Worm (Caenorhabditis elegans): ENCODE data around the gene pid-1.

pid-1 gene

DNA sequence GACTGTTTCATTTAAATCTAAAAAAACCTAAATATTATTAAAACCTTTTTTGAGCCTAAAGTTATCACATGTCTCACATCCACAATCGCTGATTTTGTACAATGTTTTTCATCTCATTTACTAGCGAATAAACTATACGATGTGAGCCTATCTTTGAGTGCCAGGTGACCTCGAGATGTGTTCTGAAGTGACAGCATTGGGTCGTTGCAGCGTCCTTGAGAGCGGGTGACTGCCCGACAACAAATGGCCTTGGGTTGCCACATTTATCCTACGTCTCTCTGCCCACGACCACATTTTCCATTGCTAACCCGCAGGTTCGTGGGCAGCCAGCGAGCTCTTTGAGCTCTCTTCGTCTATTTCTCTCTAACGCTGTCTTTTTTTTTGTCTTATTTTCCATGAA lies 23.4 kb downstream of the pid-1 start, which contains the start of gene lir-2:
TSS of gene lir-2 (plus strand) at position 301 of the 400 bp plus-strand sequence.
- peak; percentile 66 for TF ChIP-seq nhr-25 (tag; optimal IDR thresholded peaks at IDR 0.05)
- no peak for TF ChIP-seq nhr-76 (tag; optimal IDR thresholded peaks at IDR 0.05)

ce11 chrII:7666338-7666737 lies 24.0 kb downstream of the pid-1 start:
- no peak for TF ChIP-seq R02D3.7 (tag; optimal IDR thresholded peaks at IDR 0.05)
- TF ChIP-seq ama-1 (optimal IDR thresholded peaks at IDR 0.05) = no peak
- TF ChIP-seq hmg-11 (tag; optimal IDR thresholded peaks at IDR 0.05) = no peak
- TF ChIP-seq mml-1 (tag; optimal IDR thresholded peaks at IDR 0.05) = no peak
- no peak for TF ChIP-seq sea-2 (GFP tag; optimal IDR thresholded peaks at IDR 0.05)
- no peak for TF ChIP-seq fkh-2 (tag; optimal IDR thresholded peaks at IDR 0.05)
- TF ChIP-seq fos-1 (tag; optimal IDR thresholded peaks at IDR 0.05) = no peak
- no peak for TF ChIP-seq ceh-9 (tag; optimal IDR thresholded peaks at IDR 0.05)
- TF ChIP-seq daf-12 (tag; optimal IDR thresholded peaks at IDR 0.05) = no peak
- no peak for TF ChIP-seq nhr-43 (tag; optimal IDR thresholded peaks at IDR 0.05; ENCODE audit: poor library complexity, severe bottlenecking)

- TF ChIP-seq lsy-12 (tag; optimal IDR thresholded peaks at IDR 0.05) (no peak), elt-3 (tag; optimal IDR thresholded peaks at IDR 0.05) (no peak), nhr-25 (tag; optimal IDR thresholded peaks at IDR 0.05) (no peak), daf-12 (tag; optimal IDR thresholded peaks at IDR 0.05) (no peak), ztf-11 (tag; optimal IDR thresholded peaks at IDR 0.05) (no peak), tbx-2 (tag; optimal IDR thresholded peaks at IDR 0.05) (no peak), jun-1 (tag; optimal IDR thresholded peaks at IDR 0.05) (no peak), pha-4 (tag; optimal IDR thresholded peaks at IDR 0.05) (peak; percentile 54), aly-2 (tag; optimal IDR thresholded peaks at IDR 0.05) (no peak), nhr-23 (tag; optimal IDR thresholded peaks at IDR 0.05) (no peak), unc-39 (tag; optimal IDR thresholded peaks at IDR 0.05) (no peak), nfya-1 (tag; optimal IDR thresholded peaks at IDR 0.05; ENCODE audit: insufficient read depth) (peak; percentile 15), elt-1 (tag; optimal IDR thresholded peaks at IDR 0.05) (no peak)
Measured at ce11 chrII:7663704-7664660, 26.4 kb downstream of the pid-1 start, which contains the start of the genes F18A1.7 and rpa-1. Gene F18A1.7 (minus strand): TSS chrII:7663754. Gene rpa-1 (plus strand): TSS chrII:7664582.

DNA sequence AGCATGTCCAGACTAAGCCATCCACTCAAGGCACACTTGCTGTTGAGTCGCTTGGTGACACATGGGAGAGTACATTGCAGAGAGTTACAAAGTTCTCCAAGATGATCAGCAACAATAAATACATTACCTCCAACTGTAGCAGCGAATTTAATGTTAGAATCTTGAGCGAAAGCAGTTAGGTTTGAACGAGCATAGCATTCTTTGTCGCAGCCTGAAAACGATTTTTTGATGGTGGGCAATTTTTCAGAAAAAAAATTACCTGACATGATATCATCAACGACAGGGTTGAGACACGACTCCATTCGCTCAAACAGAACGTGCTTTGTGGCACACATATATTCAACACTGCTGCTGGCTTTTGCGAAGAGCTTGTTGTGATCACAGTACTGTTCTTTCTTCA lies 27.3 kb downstream of the pid-1 start:
- TF ChIP-seq elt-2 (tag; optimal IDR thresholded peaks at IDR 0.05) = no peak
- no peak for TF ChIP-seq nhr-237 (tag; optimal IDR thresholded peaks at IDR 0.05)
- TF ChIP-seq eor-1 (tag; optimal IDR thresholded peaks at IDR 0.05) = no peak
- no peak for TF ChIP-seq egl-5 (tag; optimal IDR thresholded peaks at IDR 0.05)
- no peak for TF ChIP-seq aly-2 (tag; optimal IDR thresholded peaks at IDR 0.05)
- TF ChIP-seq pha-4 (tag; optimal IDR thresholded peaks at IDR 0.05) = no peak
- TF ChIP-seq nhr-23 (tag; optimal IDR thresholded peaks at IDR 0.05) = no peak
- no peak for TF ChIP-seq ztf-11 (tag; optimal IDR thresholded peaks at IDR 0.05)
- no peak for TF ChIP-seq lsy-12 (tag; optimal IDR thresholded peaks at IDR 0.05)
- TF ChIP-seq fkh-2 (tag; optimal IDR thresholded peaks at IDR 0.05) = no peak
- TF ChIP-seq tbx-2 (tag; optimal IDR thresholded peaks at IDR 0.05) = no peak
- no peak for TF ChIP-seq lin-39 (tag; optimal IDR thresholded peaks at IDR 0.05)
- no peak for TF ChIP-seq pqm-1 (tag; optimal IDR thresholded peaks at IDR 0.05)
- no peak for TF ChIP-seq ceh-16 (tag; optimal IDR thresholded peaks at IDR 0.05)
- no peak for TF ChIP-seq fos-1 (tag; optimal IDR thresholded peaks at IDR 0.05)
- no peak for TF ChIP-seq ceh-82 (tag; optimal IDR thresholded peaks at IDR 0.05)
- no peak for TF ChIP-seq fkh-10 (GFP tag; optimal IDR thresholded peaks at IDR 0.05)
- TF ChIP-seq nhr-12 (tag; optimal IDR thresholded peaks at IDR 0.05) = no peak
- no peak for TF ChIP-seq nfya-1 (tag; optimal IDR thresholded peaks at IDR 0.05; ENCODE audit: insufficient read depth)
- no peak for TF ChIP-seq nhr-77 (tag; optimal IDR thresholded peaks at IDR 0.05)

All from whole organism, L3 larva.